Worm (Caenorhabditis elegans): ENCODE results near the gene spig-6.

- no peak for TF ChIP-seq ceh-82 (tag; optimal IDR thresholded peaks at IDR 0.05)
- TF ChIP-seq zag-1 (tag; optimal IDR thresholded peaks at IDR 0.05): no peak
These were observed 27.3 kb downstream of the spig-6 start, which contains the start of gene srr-3 for ce11 chrV:16508667-16509066.
